Worm (Caenorhabditis elegans): ENCODE results near the gene tag-273.

Gene tag-273

DNA sequence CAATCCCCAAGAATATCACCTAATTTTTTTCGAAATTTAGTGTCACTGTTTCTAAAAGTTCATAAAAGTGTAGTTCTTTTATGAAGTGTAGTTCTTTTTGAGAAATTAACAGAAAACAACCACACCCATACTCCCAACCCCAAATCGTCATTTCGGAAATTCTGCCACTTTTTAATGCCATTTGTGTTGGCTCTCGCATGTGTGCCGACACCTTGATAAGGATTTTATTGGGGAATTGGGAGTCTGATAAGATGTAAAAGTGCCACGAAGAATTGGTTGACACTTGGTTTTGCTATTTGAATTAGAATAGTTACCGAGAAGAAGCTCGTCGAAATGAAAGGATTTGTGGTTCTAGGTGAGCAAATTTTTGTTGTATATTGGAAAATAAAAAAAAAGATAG is 48.3 kb downstream of the tag-273 start, which contains the start of gene nspg-9:
nspg-9 (plus strand) TSS at position 234 of the 400 bp plus-strand sequence.
- TF ChIP-seq nhr-12 (tag; optimal IDR thresholded peaks at IDR 0.05) (no peak), nhr-11 (tag; optimal IDR thresholded peaks at IDR 0.05) (no peak), elt-2 (tag; optimal IDR thresholded peaks at IDR 0.05) (peak; percentile 67), swsn-7 (tag; optimal IDR thresholded peaks at IDR 0.05) (no peak), sptf-1 (tag; optimal IDR thresholded peaks at IDR 0.05) (no peak), jun-1 (tag; optimal IDR thresholded peaks at IDR 0.05) (no peak), lin-15B (tag; optimal IDR thresholded peaks at IDR 0.05) (no peak), irx-1 (tag; optimal IDR thresholded peaks at IDR 0.05) (no peak), ets-5 (GFP tag; IDR thresholded peaks at IDR 0.05) (no peak), egl-13 (tag; optimal IDR thresholded peaks at IDR 0.05) (no peak), fkh-4 (tag; optimal IDR thresholded peaks at IDR 0.05; ENCODE audit: borderline replicate concordance) (no peak), mdl-1 (tag; optimal IDR thresholded peaks at IDR 0.05) (no peak), unc-130 (tag; optimal IDR thresholded peaks at IDR 0.05) (no peak), mef-2 (tag; optimal IDR thresholded peaks at IDR 0.05) (no peak), ceh-8 (GFP tag; optimal IDR thresholded peaks at IDR 0.05) (no peak), lin-35 (GFP tag; optimal IDR thresholded peaks at IDR 0.05) (peak in 1 of 2 experiments; percentile 34), nhr-90 (tag; optimal IDR thresholded peaks at IDR 0.05; ENCODE audit: poor library complexity) (peak; percentile 4), alr-1 (tag; optimal IDR thresholded peaks at IDR 0.05; ENCODE audit: borderline replicate concordance) (no peak)

DNA sequence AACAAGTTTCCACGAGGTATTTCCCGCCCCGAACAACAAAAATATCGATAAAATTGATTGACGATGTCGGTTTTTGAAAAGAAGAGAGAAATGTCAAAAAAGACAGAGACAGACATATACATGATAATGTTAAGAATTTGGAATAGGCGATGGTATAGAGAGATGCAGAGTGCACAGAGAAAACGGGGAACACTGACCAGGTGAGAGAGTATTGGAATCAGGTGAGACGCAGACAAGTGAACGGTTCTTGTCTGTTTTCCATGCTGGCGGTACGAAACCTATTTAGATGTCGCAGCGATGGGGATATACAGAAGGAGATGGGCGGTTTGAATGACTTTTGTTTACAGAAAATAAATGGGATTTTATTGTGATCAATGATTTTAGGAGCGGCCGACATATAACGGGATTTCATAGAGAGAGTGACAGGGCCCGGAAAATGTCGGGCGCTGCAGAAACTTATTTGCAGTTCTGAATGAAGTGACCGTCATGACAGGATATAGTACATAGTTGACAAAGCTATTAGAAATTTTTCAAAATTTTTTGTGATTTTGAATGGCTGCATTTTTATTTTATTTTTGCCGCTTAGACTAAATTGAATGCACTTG is 59.7 kb downstream of the tag-273 start:
- TF ChIP-seq nhr-19 (GFP tag; conservative IDR thresholded peaks at IDR 0.05) (peak; percentile 31; the same call in 1 of the 2 replicates), sox-4 (tag; optimal IDR thresholded peaks at IDR 0.05) (no peak), swsn-7 (tag; optimal IDR thresholded peaks at IDR 0.05) (no peak), dsc-1 (tag; optimal IDR thresholded peaks at IDR 0.05) (no peak), lin-14 (GFP tag; optimal IDR thresholded peaks at IDR 0.05) (peak; percentile 84), ets-5 (GFP tag; IDR thresholded peaks at IDR 0.05) (no peak), nhr-90 (tag; optimal IDR thresholded peaks at IDR 0.05; ENCODE audit: poor library complexity) (peak; percentile 71), C04F5.9 (tag; optimal IDR thresholded peaks at IDR 0.05) (no peak), unc-62 (GFP tag; optimal IDR thresholded peaks at IDR 0.05) (no peak), fkh-4 (tag; optimal IDR thresholded peaks at IDR 0.05; ENCODE audit: borderline replicate concordance) (no peak), nhr-20 (tag; optimal IDR thresholded peaks at IDR 0.05) (peak; percentile 57), pag-3 (tag; optimal IDR thresholded peaks at IDR 0.05; ENCODE audit: borderline replicate concordance, insufficient read depth) (no peak), lin-13 (GFP tag; optimal IDR thresholded peaks at IDR 0.05) (peak; percentile 47), efl-1 (optimal IDR thresholded peaks at IDR 0.05) (peak; percentile 22 to 42), efl-1 (GFP tag; optimal IDR thresholded peaks at IDR 0.05 in 1 of 2) (peak; percentile 11 to 88), ces-1 (GFP tag; optimal IDR thresholded peaks at IDR 0.05) (no peak), nhr-12 (tag; optimal IDR thresholded peaks at IDR 0.05) (no peak), mef-2 (tag; optimal IDR thresholded peaks at IDR 0.05) (no peak), irx-1 (tag; optimal IDR thresholded peaks at IDR 0.05) (no peak), lin-15B (tag; optimal IDR thresholded peaks at IDR 0.05) (no peak), pqm-1 (tag; optimal IDR thresholded peaks at IDR 0.05) (no peak), zag-1 (tag; optimal IDR thresholded peaks at IDR 0.05) (no peak), tbx-2 (tag; optimal IDR thresholded peaks at IDR 0.05) (peak; percentile 18), nhr-85 (tag) (peak; percentile 89), C16A3.4 (tag; optimal IDR thresholded peaks at IDR 0.05) (no peak), unc-98 (GFP tag; IDR thresholded peaks at IDR 0.05) (no peak), lin-35 (GFP tag; optimal IDR thresholded peaks at IDR 0.05) (peak in 1 of 2 experiments; percentile 59), mab-9 (GFP tag; IDR thresholded peaks at IDR 0.05) (no peak), grh-1 (GFP tag; IDR thresholded peaks at IDR 0.05) (no peak), nhr-77 (tag; optimal IDR thresholded peaks at IDR 0.05) (no peak), Y116A8C.19 (tag; optimal IDR thresholded peaks at IDR 0.05; ENCODE audit: borderline replicate concordance) (no peak), fkh-10 (GFP tag; optimal IDR thresholded peaks at IDR 0.05) (no peak), ama-1 (optimal IDR thresholded peaks at IDR 0.05) (no peak), skn-1 (tag; optimal IDR thresholded peaks at IDR 0.05) (peak; percentile 12), rnt-1 (tag; optimal IDR thresholded peaks at IDR 0.05) (no peak), snpc-4 (tag; optimal IDR thresholded peaks at IDR 0.05) (peak; percentile 93), nhr-28 (tag; optimal IDR thresholded peaks at IDR 0.05) (no peak), nhr-84 (tag; optimal IDR thresholded peaks at IDR 0.05) (no peak), sptf-1 (tag; optimal IDR thresholded peaks at IDR 0.05) (no peak), mep-1 (tag; optimal IDR thresholded peaks at IDR 0.05) (no peak), ceh-82 (tag; optimal IDR thresholded peaks at IDR 0.05) (no peak), ceh-8 (GFP tag; optimal IDR thresholded peaks at IDR 0.05) (no peak), egl-13 (tag; optimal IDR thresholded peaks at IDR 0.05) (no peak), unc-130 (tag; optimal IDR thresholded peaks at IDR 0.05) (no peak)
